Worm (Caenorhabditis elegans): ENCODE data around the gene clec-1.

The clec-1 gene

DNA sequence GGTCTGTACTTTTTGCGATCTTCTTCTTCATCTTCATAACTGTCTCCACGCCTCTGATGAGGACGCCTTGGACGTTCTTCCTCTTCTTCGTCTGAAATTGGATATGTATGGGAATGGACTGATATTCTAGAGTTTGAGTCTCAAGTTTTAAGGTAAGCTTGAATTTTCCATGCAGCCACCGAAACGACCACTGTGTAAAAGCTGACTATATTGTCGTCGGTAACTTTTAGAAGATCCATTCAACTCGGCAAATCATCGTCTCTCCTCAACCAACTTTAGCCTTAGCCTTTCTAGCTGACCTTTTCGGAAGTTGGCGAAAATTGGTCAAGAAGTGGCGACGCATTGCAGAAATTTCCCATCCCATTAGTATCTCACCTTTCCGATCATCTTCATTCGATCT, 24.4 kb downstream of the clec-1 start:
- TF ChIP-seq madf-6 (GFP tag; IDR thresholded peaks at IDR 0.05) (0 out of 2 replicates have a peak, but pooled peaks have one; percentile 17), pha-4 (tag; optimal IDR thresholded peaks at IDR 0.05) (no peak)

DNA sequence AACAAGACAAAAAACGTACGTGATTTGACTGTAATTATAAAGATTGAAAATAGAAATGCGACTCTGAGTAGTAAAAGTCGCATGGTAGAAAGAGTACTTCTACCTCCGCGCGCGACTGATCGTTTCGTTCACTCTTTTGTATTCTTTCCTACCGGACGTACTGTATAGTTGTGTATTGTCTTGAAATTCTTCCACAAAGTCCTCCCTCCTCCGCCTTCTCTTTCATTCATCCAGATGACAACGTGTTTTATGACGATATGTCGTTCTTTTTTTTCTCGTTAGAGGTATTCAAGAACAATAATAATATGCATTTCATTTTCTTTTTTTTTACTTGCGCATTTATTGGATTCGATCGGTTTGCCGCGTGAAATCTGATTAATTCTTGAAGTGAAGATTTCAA, 26.5 kb downstream of the clec-1 start, which contains the start of gene K09H11.4:
TSS of gene K09H11.4 (minus strand) at position 101 of the 400 bp plus-strand sequence.
- TF ChIP-seq ccch-3 (GFP tag; optimal IDR thresholded peaks at IDR 0.05) (no peak), B0019.2 (GFP tag; conservative IDR thresholded peaks at IDR 0.05) (no peak), bed-1 (GFP tag; IDR thresholded peaks at IDR 0.05) (no peak), cebp-2 (GFP tag; IDR thresholded peaks at IDR 0.05) (no peak), dpff-1 (tag; optimal IDR thresholded peaks at IDR 0.05) (no peak), pha-4 (tag; optimal IDR thresholded peaks at IDR 0.05) (no peak)

ce11 chrV:5730783-5731182, 30.8 kb downstream of the clec-1 start, which contains the start of gene K09H11.15:
Gene K09H11.15, minus strand, starts transcription at chrV:5730883.
- TF ChIP-seq tbp1 (GFP tag; optimal IDR thresholded peaks at IDR 0.05) (no peak), F39B2.1 (GFP tag; IDR thresholded peaks at IDR 0.05) (no peak), egrh-3 (GFP tag; IDR thresholded peaks at IDR 0.05) (no peak), let-526 (GFP tag; IDR thresholded peaks at IDR 0.05) (no peak), F57C9.4 (tag; optimal IDR thresholded peaks at IDR 0.05) (no peak), T07F8.4 (tag; optimal IDR thresholded peaks at IDR 0.05) (no peak), ztf-18 (tag; optimal IDR thresholded peaks at IDR 0.05) (no peak), Y53F4B.3 (GFP tag; IDR thresholded peaks at IDR 0.05) (no peak)

DNA sequence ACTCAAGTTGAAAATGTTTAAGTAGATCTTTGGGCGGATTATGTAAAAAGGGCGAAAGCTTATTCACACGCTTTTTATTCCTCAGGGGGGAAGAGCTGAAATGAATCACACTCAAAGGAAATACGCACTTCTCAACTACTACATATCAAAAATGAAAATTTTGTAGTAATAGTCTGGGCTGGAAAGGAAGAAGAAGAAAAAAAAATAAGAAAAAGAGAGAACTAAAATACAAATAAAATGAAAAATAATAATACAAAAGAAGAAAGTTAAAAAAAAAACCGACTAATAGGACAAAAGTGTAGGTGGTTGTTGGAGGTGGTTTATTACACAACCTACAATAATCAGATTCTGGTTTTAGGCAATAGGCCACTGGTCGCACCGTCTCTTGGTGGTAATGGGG, 36.1 kb downstream of the clec-1 start, which contains the start of gene K09H11.6:
TSS of gene K09H11.6 (minus strand) at position 101 of the 400 bp plus-strand sequence.
- TF ChIP-seq lir-1 (GFP tag; conservative IDR thresholded peaks at IDR 0.05) (no peak), unc-130 (GFP tag; optimal IDR thresholded peaks at IDR 0.05) (no peak), unc-62 (GFP tag; optimal IDR thresholded peaks at IDR 0.05) (no peak), nfya-2 (GFP tag; IDR thresholded peaks at IDR 0.05) (no peak)

DNA sequence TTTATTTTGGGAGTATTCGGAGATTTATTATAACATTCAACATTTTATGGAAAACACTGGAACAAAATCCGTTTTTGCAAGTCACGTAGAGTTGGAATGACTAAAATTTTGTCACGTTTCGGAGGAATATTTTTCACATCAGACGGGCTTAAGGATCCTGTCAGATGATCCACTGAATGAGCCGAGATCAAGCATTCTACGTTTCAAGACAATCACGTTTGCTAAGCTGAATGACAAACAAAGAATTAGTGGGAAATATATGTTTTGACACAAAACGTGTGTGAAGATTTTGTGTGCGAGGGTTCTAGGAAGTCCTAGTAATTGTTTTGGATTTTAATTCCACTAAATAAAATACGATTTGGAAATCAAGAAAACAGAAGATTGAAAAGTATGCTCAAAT, 39.5 kb downstream of the clec-1 start:
- TF ChIP-seq zim-3 (tag; optimal IDR thresholded peaks at IDR 0.05) = no peak
- TF ChIP-seq K11D2.4 (GFP tag; IDR thresholded peaks at IDR 0.05) = no peak
- no peak for TF ChIP-seq nfyb-1 (GFP tag; IDR thresholded peaks at IDR 0.05)

ce11 chrV:5741237-5741636, 41.3 kb downstream of the clec-1 start:
- TF ChIP-seq F49E8.2 (tag; optimal IDR thresholded peaks at IDR 0.05; ENCODE audit: insufficient read depth) (no peak), xnd-1 (tag; optimal IDR thresholded peaks at IDR 0.05) (no peak), dpl-1 (GFP tag; optimal IDR thresholded peaks at IDR 0.05) (no peak), F52B5.7 (tag; optimal IDR thresholded peaks at IDR 0.05) (no peak), mcd-1 (GFP tag; IDR thresholded peaks at IDR 0.05) (no peak), let-607 (tag; optimal IDR thresholded peaks at IDR 0.05) (no peak), D2030.7 (GFP tag; IDR thresholded peaks at IDR 0.05) (no peak), aptf-2 (GFP tag; conservative IDR thresholded peaks at IDR 0.05) (no peak), nhr-80 (tag; optimal IDR thresholded peaks at IDR 0.05) (no peak), B0035.1 (tag; optimal IDR thresholded peaks at IDR 0.05) (no peak), F57A8.1 (GFP tag; optimal IDR thresholded peaks at IDR 0.05) (no peak), hlh-12 (tag; optimal IDR thresholded peaks at IDR 0.05) (no peak), F33H1.4 (GFP tag; IDR thresholded peaks at IDR 0.05) (no peak), rec-8 (tag; optimal IDR thresholded peaks at IDR 0.05) (no peak)

Measured in whole organism, young adult.